Fruit fly (Drosophila melanogaster) whole organism, embryonic: ENCODE results near the gene CG17633.

ENCODE experiments used
- Awh ChIP-seq: fragments of 200-800 bp; sonication (Bioruptor generic); IDR thresholded peaks from 2 replicates; pipeline ENCODE4, ENCODE4 v1.3.6; 2022; ENCODE audit warnings: missing biosample characterization, missing genetic modification characterization
- B-H2 ChIP-seq: fragments of 200-800 bp; sonication (Bioruptor generic); optimal IDR thresholded peaks from 2 replicates; lab custom pipeline; 2018; ENCODE audit warnings: missing biosample characterization, mild to moderate bottlenecking, missing genetic modification characterization
- Bteb2 ChIP-seq: fragments of 200-800 bp; sonication (Bioruptor generic); optimal IDR thresholded peaks from 2 replicates; lab custom pipeline; 2016; ENCODE audit warnings: missing biosample characterization, missing genetic modification characterization
- CG10366 ChIP-seq: fragments of 200-800 bp; sonication (Bioruptor generic); IDR thresholded peaks from 2 replicates; pipeline ENCODE4 v1.3.6; 2022; ENCODE audit warnings: missing biosample characterization, missing genetic modification characterization
- CG10431 ChIP-seq: fragments of 200-800 bp; sonication (Bioruptor generic); optimal IDR thresholded peaks from 3 replicates; lab custom pipeline; 2018; ENCODE audit warnings: missing biosample characterization, mild to moderate bottlenecking, missing genetic modification characterization
- CG10543 ChIP-seq: fragments of 200-800 bp; sonication (Bioruptor generic); optimal IDR thresholded peaks from 3 replicates; lab custom pipeline; 2017; ENCODE audit warnings: missing biosample characterization, mild to moderate bottlenecking, missing genetic modification characterization, moderate library complexity
- CG10959 ChIP-seq: fragments of 200-800 bp; sonication (Bioruptor generic); IDR thresholded peaks from 2 replicates; pipeline ENCODE4 v1.3.6; 2022; ENCODE audit warnings: missing biosample characterization, missing genetic modification characterization
- CG11085 ChIP-seq: fragments of 200-800 bp; sonication (Bioruptor generic); IDR thresholded peaks from 2 replicates; pipeline ENCODE4 v1.3.6; 2022; ENCODE audit warnings: missing biosample characterization, missing genetic modification characterization
- CG12942 ChIP-seq: fragments of 200-800 bp; sonication (Bioruptor generic); optimal IDR thresholded peaks from 3 replicates; lab custom pipeline; 2016; ENCODE audit warnings: missing biosample characterization, missing genetic modification characterization
- CG13775 ChIP-seq: fragments of 200-800 bp; sonication (Bioruptor generic); optimal IDR thresholded peaks from 3 replicates; lab custom pipeline; 2017; ENCODE audit warnings: missing biosample characterization, mild to moderate bottlenecking, missing genetic modification characterization
- CG15514 ChIP-seq: fragments of 200-800 bp; sonication (Bioruptor generic); optimal IDR thresholded peaks from 3 replicates; lab custom pipeline; 2017; ENCODE audit warnings: missing biosample characterization, missing genetic modification characterization, mild to moderate bottlenecking, moderate library complexity, missing genetic modification reagents
- CG2678 ChIP-seq: fragments of 200-800 bp; sonication (Bioruptor generic); optimal IDR thresholded peaks from 3 replicates; lab custom pipeline; 2019; ENCODE audit warnings: missing biosample characterization, mild to moderate bottlenecking, missing genetic modification characterization, moderate library complexity
- CG30020 ChIP-seq: fragments of 200-800 bp; optimal IDR thresholded peaks from 2 replicates; lab custom pipeline; 2019; ENCODE audit warnings: missing biosample characterization, mild to moderate bottlenecking, missing genetic modification characterization, moderate library complexity
- CG31441 ChIP-seq: fragments of 200-800 bp; sonication (Bioruptor generic); IDR thresholded peaks from 2 replicates; pipeline ENCODE4 v1.3.6; 2022; ENCODE audit warnings: missing biosample characterization, missing genetic modification characterization
- CG32767 ChIP-seq: fragments of 200-800 bp; sonication (Bioruptor generic); IDR thresholded peaks from 2 replicates; pipeline ENCODE4 v1.3.6; 2022; ENCODE audit warnings: missing biosample characterization, missing genetic modification characterization
- CG32772 ChIP-seq: fragments of 200-800 bp; sonication (Bioruptor generic); IDR thresholded peaks from 2 replicates; pipeline ENCODE4 v1.3.6; 2022; ENCODE audit warnings: missing biosample characterization, missing genetic modification characterization
- CG42726 ChIP-seq: fragments of 200-800 bp; sonication (Bioruptor generic); IDR thresholded peaks from 2 replicates; pipeline ENCODE4 v1.3.6; 2022; ENCODE audit warnings: missing biosample characterization, missing genetic modification characterization; ENCODE audit not compliant: partially characterized antibody
- CG43689 ChIP-seq: fragments of 200-800 bp; sonication (Bioruptor generic); IDR thresholded peaks from 2 replicates; pipeline ENCODE4 v1.3.6; 2022; ENCODE audit warnings: missing biosample characterization, missing genetic modification characterization
- CG4820 ChIP-seq: fragments of 200-800 bp; sonication (Bioruptor generic); optimal IDR thresholded peaks from 3 replicates; lab custom pipeline; 2016; ENCODE audit warnings: missing biosample characterization, missing genetic modification characterization
- CG5245 ChIP-seq: fragments of 200-800 bp; sonication (Bioruptor generic); optimal IDR thresholded peaks from 3 replicates; lab custom pipeline; 2016; ENCODE audit warnings: missing biosample characterization, missing genetic modification characterization
- CG6654 ChIP-seq: fragments of 200-800 bp; sonication (Bioruptor generic); optimal IDR thresholded peaks from 2 replicates; lab custom pipeline; 2017; ENCODE audit warnings: missing biosample characterization, mild to moderate bottlenecking, missing genetic modification characterization
- CG7963 ChIP-seq: fragments of 200-800 bp; sonication (Bioruptor generic); IDR thresholded peaks from 3 replicates; pipeline ENCODE4 v1.3.6; 2022; ENCODE audit warnings: missing biosample characterization, missing genetic modification characterization; ENCODE audit not compliant: partially characterized antibody
- CG8478 ChIP-seq: fragments of >200 bp; optimal IDR thresholded peaks from 2 replicates; lab custom pipeline; 2018
- CkIIα-i1 ChIP-seq: fragments of 200-800 bp; sonication (Bioruptor generic); IDR thresholded peaks from 2 replicates; pipeline ENCODE4 v1.3.6; 2022; ENCODE audit warnings: missing biosample characterization, missing genetic modification characterization
- Deaf1 ChIP-seq: fragments of 200-800 bp; optimal IDR thresholded peaks from 3 replicates; lab custom pipeline; 2019; ENCODE audit warnings: missing biosample characterization, mild to moderate bottlenecking, missing genetic modification characterization, moderate library complexity
- Ets65A ChIP-seq: fragments of 200-800 bp; sonication (Bioruptor generic); peaks from one replicate; lab custom pipeline; 2016; ENCODE audit warnings: missing biosample characterization, missing genetic modification characterization
- Gug ChIP-seq: fragments of 200-800 bp; sonication (Bioruptor generic); IDR thresholded peaks from 4 replicates; pipeline ENCODE4 v1.3.6; 2022; ENCODE audit warnings: missing biosample characterization, missing genetic modification characterization
- H2.0 ChIP-seq: fragments of 200-800 bp; sonication (Bioruptor generic); IDR thresholded peaks from 2 replicates; pipeline ENCODE4 v1.3.6; 2022; ENCODE audit warnings: missing biosample characterization, missing genetic modification characterization
- HLH4C ChIP-seq: fragments of 200-800 bp; sonication (Bioruptor generic); IDR thresholded peaks from 3 replicates; pipeline ENCODE4 v1.3.6; 2022; ENCODE audit warnings: missing biosample characterization, missing genetic modification characterization; ENCODE audit not compliant: partially characterized antibody
- HmgD ChIP-seq: fragments of 200-800 bp; sonication (Bioruptor generic); optimal IDR thresholded peaks from 3 replicates; lab custom pipeline; 2016; ENCODE audit warnings: missing biosample characterization, missing genetic modification characterization
- Mad ChIP-seq: fragments of 200-800 bp; sonication (Bioruptor generic); optimal IDR thresholded peaks from 2 replicates; lab custom pipeline; 2016; ENCODE audit warnings: missing biosample characterization, missing genetic modification characterization
- Nf-YC ChIP-seq: fragments of 200-800 bp; optimal IDR thresholded peaks from 3 replicates; lab custom pipeline; 2019; ENCODE audit warnings: missing biosample characterization, mild to moderate bottlenecking, missing genetic modification characterization, moderate library complexity
- Sin3A ChIP-seq: fragments of >200 bp; optimal IDR thresholded peaks from 2 replicates; lab custom pipeline; 2018
- Tbp ChIP-seq: fragments of >200 bp; optimal IDR thresholded peaks from 2 replicates; lab custom pipeline; 2018; ENCODE audit warnings: missing biosample characterization, missing genetic modification characterization
- ac ChIP-seq: fragments of 200-800 bp; sonication (Bioruptor generic); optimal IDR thresholded peaks from 3 replicates; lab custom pipeline; 2017; ENCODE audit warnings: missing biosample characterization, mild to moderate bottlenecking, missing genetic modification characterization
- ase ChIP-seq: fragments of 200-800 bp; sonication (Bioruptor generic); IDR thresholded peaks from 3 replicates; pipeline ENCODE4 v1.3.6; 2022; ENCODE audit warnings: missing biosample characterization, missing genetic modification characterization
- bbx ChIP-seq: fragments of 200-800 bp; sonication (Bioruptor generic); IDR thresholded peaks from 2 replicates; pipeline ENCODE4 v1.3.6; 2022; ENCODE audit warnings: missing biosample characterization, missing genetic modification characterization; ENCODE audit not compliant: partially characterized antibody
- bowl ChIP-seq: fragments of 200-800 bp; sonication (Bioruptor generic); IDR thresholded peaks from 2 replicates; pipeline ENCODE4 v1.3.6; 2022; ENCODE audit warnings: missing biosample characterization, missing genetic modification characterization
- bsh ChIP-seq, 2 experiments: fragments of 200-800 bp; sonication (Bioruptor generic); optimal IDR thresholded peaks; 2 replicates each; lab custom pipeline; 2017 to 2018; ENCODE audit warnings: mild to moderate bottlenecking in 2 of 2, missing biosample characterization in 2 of 2, missing genetic modification characterization in 2 of 2, moderate library complexity in 1 of 2
- emc ChIP-seq: fragments of 200-800 bp; sonication (Bioruptor generic); optimal IDR thresholded peaks from 2 replicates; lab custom pipeline; 2016; ENCODE audit warnings: missing biosample characterization, missing genetic modification characterization
- ems ChIP-seq: fragments of 200-800 bp; sonication (Bioruptor generic); optimal IDR thresholded peaks from 3 replicates; lab custom pipeline; 2016; ENCODE audit warnings: missing biosample characterization, missing genetic modification characterization
- fd102C ChIP-seq: fragments of 200-800 bp; sonication (Bioruptor generic); optimal IDR thresholded peaks from 2 replicates; lab custom pipeline; 2018; ENCODE audit warnings: missing biosample characterization, mild to moderate bottlenecking, missing genetic modification characterization, moderate library complexity
- gsb-n ChIP-seq: fragments of 200-800 bp; sonication (Bioruptor generic); optimal IDR thresholded peaks from 3 replicates; lab custom pipeline; 2018; ENCODE audit warnings: missing biosample characterization, mild to moderate bottlenecking, missing genetic modification characterization
- hkb ChIP-seq, 2 experiments: fragments of 200-800 bp in 1 of 2; fragments of >200 bp in 1 of 2; sonication (Bioruptor generic) in 1 of 2; IDR thresholded peaks in 1 of 2; optimal IDR thresholded peaks in 1 of 2; 2 replicates each; pipeline versions ENCODE4 v1.3.6 to Lab custom; 2017 to 2022; ENCODE audit warnings: missing biosample characterization in 1 of 2, missing genetic modification characterization in 1 of 2
- phol ChIP-seq: fragments of 200-800 bp; sonication (Bioruptor generic); optimal IDR thresholded peaks from 3 replicates; lab custom pipeline; 2018; ENCODE audit warnings: missing biosample characterization, mild to moderate bottlenecking, missing genetic modification characterization, moderate library complexity
- pros ChIP-seq: fragments of 200-800 bp; sonication (Bioruptor generic); optimal IDR thresholded peaks from 3 replicates; lab custom pipeline; 2019; ENCODE audit warnings: missing biosample characterization, mild to moderate bottlenecking, missing genetic modification characterization, moderate library complexity
- seq ChIP-seq: fragments of 200-800 bp; sonication (Bioruptor generic); IDR thresholded peaks from 2 replicates; pipeline ENCODE4 v1.3.6; 2022; ENCODE audit warnings: missing biosample characterization, missing genetic modification characterization
- ssp ChIP-seq: fragments of 200-800 bp; sonication (Bioruptor generic); IDR thresholded peaks from 2 replicates; pipeline ENCODE4 v1.3.6; 2022; ENCODE audit warnings: missing biosample characterization, missing genetic modification characterization
- twi ChIP-seq: fragments of 200-800 bp; optimal IDR thresholded peaks from 2 replicates; lab custom pipeline; 2019; ENCODE audit warnings: missing biosample characterization, mild to moderate bottlenecking, missing genetic modification characterization, moderate library complexity
- wdn ChIP-seq: fragments of 200-800 bp; sonication (Bioruptor generic); IDR thresholded peaks from 2 replicates; pipeline ENCODE4 v1.3.6; 2022; ENCODE audit warnings: missing biosample characterization, missing genetic modification characterization
- zen ChIP-seq: fragments of 200-800 bp; sonication (Bioruptor generic); optimal IDR thresholded peaks from 3 replicates; lab custom pipeline; 2018; ENCODE audit warnings: missing biosample characterization, mild to moderate bottlenecking, missing genetic modification characterization, moderate library complexity

CG17633 gene

dm6 chr2L:9774980-9775628 lies 6.2 kb downstream of the CG17633 start, which contains the start of the genes ppk11 and ppk16 (continued):
- TF ChIP-seq ssp, result no peak
- no peak for TF ChIP-seq CG7963 (GFP tag; lab: Robert Waterston, UW)
- no peak for TF ChIP-seq CG12942 (GFP tag; lab: Kevin White, UChicago)
- TF ChIP-seq CG8478, result no peak
- peak in 1 of 2 experiments; percentile 52 for TF ChIP-seq bsh (GFP tag; optimal IDR thresholded peaks at IDR 0.05; lab: Kevin White, UChicago)
- TF ChIP-seq B-H2, result no peak
- no peak for TF ChIP-seq CG31441
- TF ChIP-seq emc (GFP tag; lab: Kevin White, UChicago), result no peak
- TF ChIP-seq pros (GFP tag; lab: Kevin White, UChicago), result no peak
- no peak for TF ChIP-seq H2.0 (GFP tag; lab: Robert Waterston, UW)
- TF ChIP-seq Sin3A (lab: Kevin White, UChicago), result no peak
- no peak for TF ChIP-seq CG13775
- no peak for TF ChIP-seq Mad (GFP tag; lab: Kevin White, UChicago)
- no peak for TF ChIP-seq Deaf1 (tag; lab: Kevin White, UChicago)
- TF ChIP-seq Bteb2, result peak; percentile 14
- no peak for TF ChIP-seq Ets65A
- TF ChIP-seq CG5245, result peak; percentile 24
- no peak for TF ChIP-seq CG4820 (GFP tag; lab: Kevin White, UChicago)
- no peak for TF ChIP-seq CG30020
- TF ChIP-seq Gug, result no peak
- no peak for TF ChIP-seq bbx
- TF ChIP-seq Nf-YC (tag; lab: Kevin White, UChicago), result no peak
- TF ChIP-seq ase (GFP tag; lab: Robert Waterston, UW), result no peak
- peak; percentile 24; the same call in 1 of the 2 replicates for TF ChIP-seq seq (GFP tag; lab: Robert Waterston, UW)
- no peak for TF ChIP-seq CG10431
- no peak for TF ChIP-seq gsb-n (tag; lab: Kevin White, UChicago)
- no peak for TF ChIP-seq bowl
- no peak for TF ChIP-seq twi (tag; lab: Kevin White, UChicago)
- TF ChIP-seq wdn (GFP tag; lab: Robert Waterston, UW), result no peak
- peak; percentile 38 for TF ChIP-seq CG15514 (GFP tag; lab: Kevin White, UChicago)
- no peak for TF ChIP-seq fd102C (GFP tag; lab: Kevin White, UChicago)
- no peak for TF ChIP-seq CG10366 (GFP tag; lab: Robert Waterston, UW)
- TF ChIP-seq hkb (optimal IDR thresholded peaks at IDR 0.05; lab: Kevin White, UChicago), result no peak
- TF ChIP-seq hkb (GFP tag; IDR thresholded peaks at IDR 0.05; lab: Robert Waterston, UW), result 0 out of 2 replicates have a peak, but pooled peaks have one; percentile 19
- TF ChIP-seq ac, result no peak
- TF ChIP-seq CG6654 (GFP tag; lab: Kevin White, UChicago), result no peak
- TF ChIP-seq CkIIα-i1 (GFP tag; lab: Robert Waterston, UW), result no peak
- TF ChIP-seq CG2678 (tag; lab: Kevin White, UChicago), result peak; percentile 60
- TF ChIP-seq zen (tag; lab: Kevin White, UChicago), result no peak
- TF ChIP-seq CG10959 (GFP tag; lab: Robert Waterston, UW), result no peak
- no peak for TF ChIP-seq phol
- TF ChIP-seq CG43689 (GFP tag; lab: Robert Waterston, UW), result no peak
- TF ChIP-seq CG10543 (GFP tag; lab: Kevin White, UChicago), result no peak
- TF ChIP-seq CG11085 (GFP tag; lab: Robert Waterston, UW), result no peak
- no peak for TF ChIP-seq HmgD (GFP tag; lab: Kevin White, UChicago)
- no peak for TF ChIP-seq CG42726 (GFP tag; lab: Robert Waterston, UW)
- TF ChIP-seq Tbp (GFP tag; lab: Kevin White, UChicago), result no peak
- TF ChIP-seq CG32772 (GFP tag; lab: Robert Waterston, UW), result no peak
- TF ChIP-seq CG32767 (GFP tag; lab: Robert Waterston, UW), result no peak
- TF ChIP-seq Awh (GFP tag; lab: Robert Waterston, UW), result no peak
- TF ChIP-seq ems (GFP tag; lab: Kevin White, UChicago), result peak; percentile 16
- no peak for TF ChIP-seq HLH4C (GFP tag; lab: Robert Waterston, UW)
